Worm (Caenorhabditis elegans): Measurements from ENCODE around the gene rga-8.

DNA sequence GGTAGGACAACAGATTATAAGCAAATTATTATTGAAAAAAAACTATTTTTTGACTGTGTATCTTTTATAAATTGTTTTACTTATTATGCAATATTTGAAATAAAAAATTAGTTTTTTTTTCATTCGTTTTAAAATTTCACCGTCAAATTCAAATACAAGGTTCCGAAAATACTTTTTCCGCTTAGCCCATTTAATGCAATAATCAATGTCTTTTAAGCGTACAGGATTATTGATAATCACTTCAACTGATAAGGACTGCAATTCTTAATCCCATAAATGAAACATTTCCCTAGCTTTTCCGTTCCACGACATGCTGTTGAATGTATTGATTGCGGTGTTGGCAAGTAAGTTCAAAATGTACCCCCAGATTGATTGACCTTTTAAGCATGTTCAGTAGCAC is 22.6 kb downstream of the rga-8 start, which contains the start of gene nspg-12:
- TF ChIP-seq skn-1 (tag; optimal IDR thresholded peaks at IDR 0.05) (no peak), unc-62 (GFP tag; optimal IDR thresholded peaks at IDR 0.05) (no peak), egl-27 (tag; optimal IDR thresholded peaks at IDR 0.05) (no peak), pqm-1 (tag; optimal IDR thresholded peaks at IDR 0.05) (no peak), fkh-10 (GFP tag; optimal IDR thresholded peaks at IDR 0.05) (no peak), hlh-17 (GFP tag; optimal IDR thresholded peaks at IDR 0.05; ENCODE audit: borderline replicate concordance) (no peak), mdl-1 (tag; optimal IDR thresholded peaks at IDR 0.05) (no peak), nhr-20 (tag; optimal IDR thresholded peaks at IDR 0.05) (no peak), zag-1 (tag; optimal IDR thresholded peaks at IDR 0.05) (no peak), ama-1 (optimal IDR thresholded peaks at IDR 0.05) (no peak), lin-13 (GFP tag; optimal IDR thresholded peaks at IDR 0.05) (no peak), nhr-71 (tag; optimal IDR thresholded peaks at IDR 0.05) (no peak)
